Worm (Caenorhabditis elegans) whole organism, L2 larva: Measurements from ENCODE around the gene F59B2.8.

Experiments
- aly-2 ChIP-seq: fragments of 150-350 bp; optimal IDR thresholded peaks from 2 replicates; lab custom pipeline; 2014; ENCODE audit warnings: missing biosample characterization, missing genetic modification characterization
- dmd-4 ChIP-seq: sonication (generic microtip); optimal IDR thresholded peaks from 2 replicates; lab custom pipeline; 2017; ENCODE audit warnings: missing biosample characterization, missing genetic modification characterization
- nhr-10 ChIP-seq: sonication (generic microtip); optimal IDR thresholded peaks from 2 replicates; lab custom pipeline; 2017; ENCODE audit warnings: missing biosample characterization, missing genetic modification characterization
- nhr-11 ChIP-seq: fragments of 150-350 bp; optimal IDR thresholded peaks from 2 replicates; lab custom pipeline; 2014; ENCODE audit warnings: missing biosample characterization, missing genetic modification characterization
- nhr-23 ChIP-seq: fragments of 150-350 bp; optimal IDR thresholded peaks from 2 replicates; lab custom pipeline; 2014; ENCODE audit warnings: missing biosample characterization, missing genetic modification reagents, missing genetic modification characterization
- nhr-237 ChIP-seq: fragments of 150-350 bp; optimal IDR thresholded peaks from 2 replicates; lab custom pipeline; 2014; ENCODE audit warnings: missing biosample characterization, missing genetic modification characterization
- nhr-77 ChIP-seq: fragments of 150-350 bp; optimal IDR thresholded peaks from 2 replicates; lab custom pipeline; 2014; ENCODE audit warnings: missing biosample characterization, missing genetic modification characterization

DNA sequence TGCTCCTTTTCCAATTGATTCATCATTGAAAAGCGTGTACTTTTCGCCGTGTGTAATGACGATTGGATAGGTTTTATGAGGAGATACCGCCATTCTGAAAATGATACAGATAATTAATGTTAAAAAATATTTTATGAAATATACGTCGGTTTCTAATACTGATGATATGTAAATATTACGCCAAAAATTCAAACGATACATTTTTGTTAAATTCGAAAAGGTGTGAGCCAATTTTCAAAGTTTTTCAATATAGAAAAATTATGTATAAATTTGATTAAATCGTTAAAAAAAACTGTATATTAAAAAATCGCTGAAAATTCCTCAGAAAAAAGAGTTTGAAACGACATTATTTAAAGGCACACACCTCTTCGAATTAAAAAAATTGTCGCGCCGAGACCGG lies 40.6 kb upstream of the F59B2.8 start, which contains the start of gene ikke-1:
- TF ChIP-seq nhr-10 (tag; lab: Kevin White, UChicago) (no peak), nhr-11 (tag; lab: Kevin White, UChicago) (no peak), nhr-237 (no peak), dmd-4 (tag; lab: Kevin White, UChicago) (no peak), nhr-23 (tag; lab: Kevin White, UChicago) (no peak), aly-2 (no peak), nhr-77 (tag; lab: Kevin White, UChicago) (no peak)
